Fruit fly (Drosophila melanogaster) whole organism, adult: ENCODE measurements around the gene Vajk3.

ENCODE experiments used
- CG12768 ChIP-seq: fragments of 200-800 bp; sonication (Bioruptor generic); optimal IDR thresholded peaks from 2 replicates; lab custom pipeline; 2017; ENCODE audit warnings: missing biosample characterization, missing genetic modification characterization, mild to moderate bottlenecking, moderate library complexity, missing genetic modification reagents
- CG14711 ChIP-seq: fragments of 200-800 bp; sonication (Bioruptor generic); optimal IDR thresholded peaks from 2 replicates; lab custom pipeline; 2018; ENCODE audit warnings: missing biosample characterization, mild to moderate bottlenecking, missing genetic modification characterization, moderate library complexity
- CG1620 ChIP-seq: fragments of 200-800 bp; sonication (Bioruptor generic); optimal IDR thresholded peaks from 2 replicates; lab custom pipeline; 2016; ENCODE audit warnings: missing biosample characterization, missing genetic modification characterization
- CG7045 ChIP-seq: fragments of 200-800 bp; sonication (Bioruptor generic); optimal IDR thresholded peaks from 2 replicates; lab custom pipeline; 2017; ENCODE audit warnings: missing biosample characterization, mild to moderate bottlenecking, missing genetic modification characterization
- Clk ChIP-seq: fragments of 200-800 bp; sonication (Bioruptor generic); optimal IDR thresholded peaks from 2 replicates; lab custom pipeline; 2017; ENCODE audit warnings: missing biosample characterization, missing genetic modification characterization
- cic ChIP-seq: fragments of 200-800 bp; sonication (Bioruptor generic); optimal IDR thresholded peaks from 2 replicates; lab custom pipeline; 2017; ENCODE audit warnings: missing biosample characterization, mild to moderate bottlenecking, missing genetic modification characterization, moderate library complexity
- kay ChIP-seq: fragments of 200-800 bp; sonication (Bioruptor generic); peaks from one replicate; lab custom pipeline; 2016; ENCODE audit warnings: missing biosample characterization, missing genetic modification characterization, borderline replicate concordance
- pad ChIP-seq: fragments of 200-800 bp; sonication (Bioruptor generic); optimal IDR thresholded peaks from 3 replicates; lab custom pipeline; 2017; ENCODE audit warnings: missing biosample characterization, missing genetic modification characterization, mild to moderate bottlenecking, moderate library complexity, missing genetic modification reagents
- tj ChIP-seq: fragments of 200-800 bp; sonication (Bioruptor generic); optimal IDR thresholded peaks from 3 replicates; lab custom pipeline; 2017; ENCODE audit warnings: missing biosample characterization, mild to moderate bottlenecking, missing genetic modification characterization, moderate library complexity

DNA sequence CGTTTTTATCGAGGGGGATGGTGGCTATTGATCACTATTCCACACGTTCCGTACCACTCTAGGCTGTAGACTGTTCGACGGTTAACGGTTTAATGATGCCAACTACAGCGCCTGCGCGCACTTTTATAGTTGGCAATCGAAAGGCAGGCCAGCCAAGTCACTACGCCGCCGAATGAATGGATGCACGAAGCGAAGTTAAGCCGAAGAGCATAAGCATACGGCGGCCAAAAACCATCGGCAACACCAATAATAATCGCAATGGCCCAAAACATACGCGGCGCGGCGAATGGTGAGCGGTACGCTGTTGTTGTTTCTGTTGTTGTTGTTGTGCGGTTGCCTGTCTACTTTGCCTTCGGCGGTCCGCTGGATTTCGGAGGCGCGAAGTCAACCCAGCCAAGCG is 23.8 kb downstream of the Vajk3 start, which contains the start of gene Vajk1:
- TF ChIP-seq tj (GFP tag; lab: Kevin White, UChicago) (no peak), CG7045 (GFP tag; lab: Kevin White, UChicago) (no peak), pad (no peak), Clk (GFP tag; lab: Kevin White, UChicago) (no peak), CG1620 (GFP tag; lab: Kevin White, UChicago) (no peak), CG12768 (no peak), cic (GFP tag; lab: Kevin White, UChicago) (no peak), CG14711 (tag; lab: Kevin White, UChicago) (no peak), kay (GFP tag; lab: Kevin White, UChicago) (no peak)
